Worm (Caenorhabditis elegans): ENCODE results near the gene C08E8.2.

Gene C08E8.2

ce11 chrV:18364558-18364957 lies 8.9 kb upstream of the C08E8.2 start, which contains the start of gene C08E8.9:
Gene C08E8.9 (plus strand): TSS chrV:18364858.
- TF ChIP-seq mdt-29 (GFP tag; IDR thresholded peaks at IDR 0.05) (no peak), arid-1 (GFP tag; conservative IDR thresholded peaks at IDR 0.05) (no peak), nhr-111 (GFP tag; optimal IDR thresholded peaks at IDR 0.05) (no peak), ceh-82 (tag; optimal IDR thresholded peaks at IDR 0.05) (no peak), F49E8.2 (tag; optimal IDR thresholded peaks at IDR 0.05; ENCODE audit: borderline replicate concordance) (no peak), Y5F2A.4 (GFP tag; optimal IDR thresholded peaks at IDR 0.05) (no peak), php-3 (GFP tag; IDR thresholded peaks at IDR 0.05) (no peak), aly-2 (tag; optimal IDR thresholded peaks at IDR 0.05) (no peak), lin-1 (GFP tag; IDR thresholded peaks at IDR 0.05) (no peak), hlh-30 (tag; optimal IDR thresholded peaks at IDR 0.05; ENCODE audit: insufficient read depth) (no peak), mxl-3 (GFP tag; optimal IDR thresholded peaks at IDR 0.05) (no peak), mxl-2 (GFP tag; conservative IDR thresholded peaks at IDR 0.05) (no peak), F44E2.7 (GFP tag; IDR thresholded peaks at IDR 0.05) (no peak), madf-5 (GFP tag; IDR thresholded peaks at IDR 0.05) (no peak), snpc-4 (tag; optimal IDR thresholded peaks at IDR 0.05) (no peak), Y48G9A.11 (GFP tag; IDR thresholded peaks at IDR 0.05) (no peak), nhr-42 (GFP tag; IDR thresholded peaks at IDR 0.05) (no peak)

DNA sequence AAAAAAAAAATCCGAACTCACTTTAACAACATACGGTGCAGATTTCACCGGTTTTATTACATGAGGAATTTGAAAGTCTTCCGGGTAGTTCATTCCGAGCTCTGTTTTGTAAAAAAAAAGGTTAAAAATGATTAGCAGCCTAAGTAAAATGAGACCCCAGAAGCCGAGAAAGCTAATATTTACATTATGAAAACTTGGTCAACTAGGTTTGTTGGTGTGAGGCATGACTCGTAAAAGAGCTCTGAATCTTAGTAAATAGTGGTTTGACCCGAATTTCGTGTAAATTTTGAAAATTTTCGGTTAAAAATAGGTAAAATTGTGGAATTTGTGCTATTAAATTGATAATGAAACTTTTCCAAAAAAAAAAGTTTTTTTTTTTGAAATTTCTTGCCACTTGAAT lies 6.8 kb upstream of the C08E8.2 start, which contains the start of gene C08E8.1:
C08E8.1 (minus strand) TSS at position 101 of the 400 bp plus-strand sequence.
- TF ChIP-seq snpc-4 (tag; optimal IDR thresholded peaks at IDR 0.05) (no peak), rbr-2 (tag; optimal IDR thresholded peaks at IDR 0.05) (no peak), fkh-10 (GFP tag; optimal IDR thresholded peaks at IDR 0.05) (no peak), saeg-2 (GFP tag; IDR thresholded peaks at IDR 0.05) (no peak), lim-7 (GFP tag; IDR thresholded peaks at IDR 0.05) (no peak)

- TF ChIP-seq aha-1 (tag), result peak; percentile 68
- no peak for TF ChIP-seq hmg-1.1 (GFP tag; IDR thresholded peaks at IDR 0.05)
Observed at ce11 chrV:18359888-18360287, 4.2 kb upstream of the C08E8.2 start, which contains the start of gene C08E8.5. Gene C08E8.5 (minus strand): TSS chrV:18359988.

- TF ChIP-seq aha-1 (tag) (no peak), nhr-28 (tag; optimal IDR thresholded peaks at IDR 0.05) (peak; percentile 96), ZK546.5 (tag; optimal IDR thresholded peaks at IDR 0.05) (no peak), snpc-4 (tag; optimal IDR thresholded peaks at IDR 0.05) (no peak), lin-38 (GFP tag; IDR thresholded peaks at IDR 0.05) (no peak), hif-1 (tag; optimal IDR thresholded peaks at IDR 0.05) (no peak), mxl-2 (GFP tag; conservative IDR thresholded peaks at IDR 0.05) (no peak), nhr-237 (tag; optimal IDR thresholded peaks at IDR 0.05) (no peak), lin-13 (GFP tag; optimal IDR thresholded peaks at IDR 0.05) (peak; percentile 20), Y5F2A.4 (GFP tag; optimal IDR thresholded peaks at IDR 0.05) (no peak), hmg-1.1 (GFP tag; IDR thresholded peaks at IDR 0.05) (no peak)
Observed at ce11 chrV:18354299-18354698, 1.3 kb downstream of the C08E8.2 start.

DNA sequence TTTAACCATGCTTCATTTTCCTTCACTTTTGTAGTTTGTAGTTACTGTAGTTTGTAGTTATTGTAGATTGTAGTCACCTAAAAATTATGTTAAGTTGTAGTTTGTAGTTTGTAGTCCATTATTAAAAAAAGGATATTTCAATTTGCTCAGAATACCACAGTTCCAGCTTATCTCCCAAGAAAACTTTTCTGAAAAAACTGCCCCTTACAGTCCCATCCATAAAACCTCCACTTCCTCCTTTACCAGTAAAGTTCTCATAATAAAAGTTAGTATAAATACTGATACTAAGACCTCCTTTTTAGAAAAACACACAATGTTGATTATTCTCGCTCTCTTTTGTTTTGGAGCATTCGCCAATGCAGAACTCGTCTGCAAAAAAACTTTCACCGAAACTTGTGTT lies 4.9 kb downstream of the C08E8.2 start, which contains the start of gene C08E8.11:
C08E8.11 (plus strand) TSS at position 301 of the 400 bp plus-strand sequence.
- TF ChIP-seq pqm-1 (tag; optimal IDR thresholded peaks at IDR 0.05) (no peak), unc-130 (GFP tag; optimal IDR thresholded peaks at IDR 0.05) (no peak), ZK337.2 (GFP tag; IDR thresholded peaks at IDR 0.05) (no peak), T20F7.1 (GFP tag; optimal IDR thresholded peaks at IDR 0.05) (no peak), madf-5 (GFP tag; IDR thresholded peaks at IDR 0.05) (no peak), F26F4.8 (GFP tag; conservative IDR thresholded peaks at IDR 0.05) (no peak), ZK546.5 (tag; optimal IDR thresholded peaks at IDR 0.05) (no peak), nhr-6 (tag; optimal IDR thresholded peaks at IDR 0.05) (no peak), T26A8.4 (GFP tag; IDR thresholded peaks at IDR 0.05) (no peak), mxl-2 (GFP tag; conservative IDR thresholded peaks at IDR 0.05) (no peak), nhr-111 (GFP tag; optimal IDR thresholded peaks at IDR 0.05) (no peak)
